Worm (Caenorhabditis elegans): ENCODE results near the gene F53B7.7.

ce11 chrV:10970930-10971329, 28.0 kb upstream of the F53B7.7 start:
- TF ChIP-seq ztf-11 (tag; optimal IDR thresholded peaks at IDR 0.05) = no peak
- TF ChIP-seq nhr-76 (tag; optimal IDR thresholded peaks at IDR 0.05) = no peak
- no peak for TF ChIP-seq eor-1 (tag; optimal IDR thresholded peaks at IDR 0.05)
- TF ChIP-seq lin-39 (tag; optimal IDR thresholded peaks at IDR 0.05) = no peak

All from whole organism, L3 larva.